Worm (Caenorhabditis elegans) whole organism, L2 larva: ENCODE data around the gene lag-2.

Experiments used
- F13H6.1 ChIP-seq: sonication (generic microtip); optimal IDR thresholded peaks from 2 replicates; lab custom pipeline; 2016; ENCODE audit warnings: missing genetic modification characterization, missing compliant biosample characterization
- R02D3.7 ChIP-seq: fragments of 150-350 bp; optimal IDR thresholded peaks from 2 replicates; lab custom pipeline; 2014; ENCODE audit warnings: missing biosample characterization, missing genetic modification characterization
- Y55F3AM.14 ChIP-seq: fragments of 200-800 bp; sonication (Bioruptor generic); optimal IDR thresholded peaks from 2 replicates; lab custom pipeline; 2018; ENCODE audit warnings: mild to moderate bottlenecking, missing genetic modification characterization, missing compliant biosample characterization
- ZK546.5 ChIP-seq: sonication (generic microtip); optimal IDR thresholded peaks from 2 replicates; lab custom pipeline; 2017; ENCODE audit warnings: missing biosample characterization, missing genetic modification characterization
- alr-1 ChIP-seq: fragments of 150-350 bp; optimal IDR thresholded peaks from 2 replicates; lab custom pipeline; 2014; ENCODE audit warnings: missing biosample characterization, missing genetic modification characterization
- aly-2 ChIP-seq: fragments of 150-350 bp; optimal IDR thresholded peaks from 2 replicates; lab custom pipeline; 2014; ENCODE audit warnings: missing biosample characterization, missing genetic modification characterization
- blmp-1 ChIP-seq: sonication (generic microtip); optimal IDR thresholded peaks from 2 replicates; lab custom pipeline; 2017; ENCODE audit warnings: missing genetic modification characterization, mild to moderate bottlenecking, missing compliant biosample characterization, antibody characterized with exemption, moderate library complexity; ENCODE audit not compliant: insufficient read depth
- ceh-16 ChIP-seq: fragments of 150-350 bp; optimal IDR thresholded peaks from 2 replicates; lab custom pipeline; 2014; ENCODE audit warnings: missing biosample characterization, missing genetic modification characterization
- ceh-82 ChIP-seq: fragments of 150-350 bp; optimal IDR thresholded peaks from 2 replicates; lab custom pipeline; 2014; ENCODE audit warnings: missing biosample characterization, missing genetic modification characterization
- crh-2 ChIP-seq: sonication (generic microtip); optimal IDR thresholded peaks from 2 replicates; lab custom pipeline; 2017; ENCODE audit warnings: missing biosample characterization, missing genetic modification characterization
- elt-1 ChIP-seq: fragments of 150-350 bp; optimal IDR thresholded peaks from 2 replicates; lab custom pipeline; 2014; ENCODE audit warnings: missing biosample characterization, missing genetic modification characterization
- elt-3 ChIP-seq: sonication (generic microtip); optimal IDR thresholded peaks from 2 replicates; lab custom pipeline; 2017; ENCODE audit warnings: missing biosample characterization, missing genetic modification characterization
- gmeb-1 ChIP-seq: fragments of 150-350 bp; optimal IDR thresholded peaks from 2 replicates; lab custom pipeline; 2014; ENCODE audit warnings: missing biosample characterization, missing genetic modification characterization
- lin-11 ChIP-seq: fragments of 150-350 bp; sonication (generic microtip); optimal IDR thresholded peaks from 2 replicates; lab custom pipeline; 2014; ENCODE audit warnings: missing biosample characterization, missing genetic modification characterization, inconsistent platforms, mixed read lengths
- lin-13 ChIP-seq: fragments of 150-350 bp; optimal IDR thresholded peaks from 2 replicates; lab custom pipeline; 2014; ENCODE audit warnings: missing biosample characterization, missing genetic modification reagents, missing genetic modification characterization
- lin-39 ChIP-seq: fragments of 150-350 bp; optimal IDR thresholded peaks from 2 replicates; lab custom pipeline; 2014; ENCODE audit warnings: missing biosample characterization, missing genetic modification reagents, missing genetic modification characterization
- mbf-1 ChIP-seq: sonication (generic microtip); optimal IDR thresholded peaks from 2 replicates; lab custom pipeline; 2017; ENCODE audit warnings: missing biosample characterization, missing genetic modification characterization
- mdl-1 ChIP-seq, 2 experiments: fragments of 150-350 bp in 1 of 2; sonication (generic microtip) in 1 of 2; optimal IDR thresholded peaks; 2 replicates each; lab custom pipeline; 2017; ENCODE audit warnings: missing biosample characterization in 2 of 2, missing genetic modification characterization in 2 of 2
- nhr-10 ChIP-seq: sonication (generic microtip); optimal IDR thresholded peaks from 2 replicates; lab custom pipeline; 2017; ENCODE audit warnings: missing biosample characterization, missing genetic modification characterization
- nhr-11 ChIP-seq: fragments of 150-350 bp; optimal IDR thresholded peaks from 2 replicates; lab custom pipeline; 2014; ENCODE audit warnings: missing biosample characterization, missing genetic modification characterization
- nhr-12 ChIP-seq: fragments of 150-350 bp; optimal IDR thresholded peaks from 2 replicates; lab custom pipeline; 2014; ENCODE audit warnings: missing biosample characterization, missing genetic modification characterization
- nhr-129 ChIP-seq: fragments of 150-350 bp; optimal IDR thresholded peaks from 2 replicates; lab custom pipeline; 2014; ENCODE audit warnings: missing biosample characterization, missing genetic modification characterization
- nhr-21 ChIP-seq: fragments of 150-350 bp; optimal IDR thresholded peaks from 2 replicates; lab custom pipeline; 2014; ENCODE audit warnings: missing biosample characterization, missing genetic modification characterization
- nhr-23 ChIP-seq: fragments of 150-350 bp; optimal IDR thresholded peaks from 2 replicates; lab custom pipeline; 2014; ENCODE audit warnings: missing biosample characterization, missing genetic modification reagents, missing genetic modification characterization
- nhr-237 ChIP-seq: fragments of 150-350 bp; optimal IDR thresholded peaks from 2 replicates; lab custom pipeline; 2014; ENCODE audit warnings: missing biosample characterization, missing genetic modification characterization
- nhr-25 ChIP-seq: fragments of 150-350 bp; sonication (generic microtip); optimal IDR thresholded peaks from 3 replicates; lab custom pipeline; 2014; ENCODE audit warnings: missing biosample characterization, missing genetic modification characterization
- nhr-6 ChIP-seq: fragments of 150-350 bp; optimal IDR thresholded peaks from 2 replicates; lab custom pipeline; 2014; ENCODE audit warnings: missing biosample characterization, missing genetic modification characterization
- nhr-77 ChIP-seq: fragments of 150-350 bp; optimal IDR thresholded peaks from 2 replicates; lab custom pipeline; 2014; ENCODE audit warnings: missing biosample characterization, missing genetic modification characterization
- skn-1 ChIP-seq: sonication (generic microtip); optimal IDR thresholded peaks from 2 replicates; lab custom pipeline; 2017; ENCODE audit warnings: missing biosample characterization, missing genetic modification characterization
- sma-3 ChIP-seq: sonication (generic microtip); optimal IDR thresholded peaks from 2 replicates; lab custom pipeline; 2016; ENCODE audit warnings: missing genetic modification reagents, missing genetic modification characterization, missing compliant biosample characterization
- sma-9 ChIP-seq, 2 experiments: fragments of 150-350 bp in 1 of 2; sonication (generic microtip) in 1 of 2; optimal IDR thresholded peaks; 2 replicates each; lab custom pipeline; 2014 to 2016; ENCODE audit warnings: missing genetic modification characterization in 2 of 2, mild to moderate bottlenecking in 1 of 2, missing biosample characterization in 1 of 2, missing compliant biosample characterization in 1 of 2, missing genetic modification reagents in 1 of 2, moderate library complexity in 1 of 2
- snpc-4 ChIP-seq: fragments of 150-350 bp; optimal IDR thresholded peaks from 2 replicates; lab custom pipeline; 2014; ENCODE audit warnings: missing biosample characterization, missing genetic modification characterization
- unc-39 ChIP-seq: fragments of 150-350 bp; optimal IDR thresholded peaks from 2 replicates; lab custom pipeline; 2014; ENCODE audit warnings: missing biosample characterization, missing genetic modification characterization
- unc-55 ChIP-seq: fragments of 150-350 bp; sonication (generic microtip); optimal IDR thresholded peaks from 3 replicates; lab custom pipeline; 2014; ENCODE audit warnings: missing biosample characterization, missing genetic modification reagents, missing genetic modification characterization
- unc-62 ChIP-seq: fragments of 150-350 bp; optimal IDR thresholded peaks from 2 replicates; lab custom pipeline; 2014; ENCODE audit warnings: missing biosample characterization, missing genetic modification reagents, missing genetic modification characterization
- ztf-1 ChIP-seq: fragments of 200-800 bp; sonication (Bioruptor generic); conservative IDR thresholded peaks from 2 replicates; pipeline ENCODE4 v1.3.6; 2022; ENCODE audit warnings: missing genetic modification characterization, missing compliant biosample characterization
- ztf-4 ChIP-seq: fragments of 150-350 bp; optimal IDR thresholded peaks from 2 replicates; lab custom pipeline; 2014; ENCODE audit warnings: missing biosample characterization, missing genetic modification characterization

lag-2 gene

DNA sequence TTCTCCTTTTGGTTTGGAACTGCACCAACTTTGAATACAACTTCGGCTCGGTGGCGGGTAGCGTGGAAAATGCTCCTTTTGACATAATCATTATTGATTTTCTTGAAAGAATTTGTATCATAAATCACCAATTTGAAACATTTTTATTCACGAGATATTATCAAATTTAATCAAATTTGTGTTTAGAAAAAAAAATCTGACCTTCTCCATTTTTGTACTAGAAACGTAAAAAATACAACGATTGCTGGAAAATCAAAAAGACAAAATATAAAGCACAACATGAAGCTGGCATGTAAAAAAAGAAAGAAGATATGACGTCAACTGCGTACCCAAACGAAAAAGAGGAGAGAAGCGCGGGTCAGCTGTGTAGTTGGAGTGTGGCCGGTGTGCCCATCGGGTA, 12.2 kb downstream of the lag-2 start, which contains the start of gene K08D9.4:
Gene K08D9.4 (minus strand): TSS at position 101 of the 400 bp plus-strand sequence.
- TF ChIP-seq F13H6.1 (tag; lab: Kevin White, UChicago): no peak
- no peak for TF ChIP-seq unc-62 (GFP tag; lab: Kevin White, UChicago)
- TF ChIP-seq snpc-4 (tag; lab: Kevin White, UChicago): no peak
- TF ChIP-seq nhr-77 (tag; lab: Kevin White, UChicago): no peak
- no peak for TF ChIP-seq nhr-21
- TF ChIP-seq gmeb-1 (tag; lab: Kevin White, UChicago): no peak
- TF ChIP-seq, all 48 proteins: peak for 0

DNA sequence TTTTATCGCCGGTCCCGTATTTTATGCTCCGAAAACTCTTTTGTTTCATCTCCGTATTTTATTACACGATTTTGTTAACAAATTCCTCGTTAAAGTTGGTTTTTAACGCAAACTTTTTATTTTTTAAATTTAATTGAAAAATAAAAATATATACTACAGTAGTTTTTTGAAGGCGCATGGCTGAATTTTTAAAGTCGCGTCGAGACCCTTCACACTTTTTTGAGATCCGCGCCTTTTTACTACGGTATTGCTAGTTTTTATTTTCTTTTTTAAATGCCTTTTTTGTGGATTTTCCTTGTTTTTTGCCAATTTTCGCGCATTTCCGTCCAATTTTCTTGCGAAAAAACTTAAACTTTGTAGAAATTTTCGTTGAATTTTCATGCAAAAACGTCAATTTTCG, 16.3 kb downstream of the lag-2 start:
- TF ChIP-seq elt-3 (tag; lab: Kevin White, UChicago) (no peak), nhr-12 (tag; lab: Kevin White, UChicago) (no peak), mbf-1 (tag; lab: Kevin White, UChicago) (no peak), elt-1 (no peak), lin-11 (tag; lab: Kevin White, UChicago) (no peak), unc-55 (GFP tag; lab: Kevin White, UChicago) (no peak), nhr-237 (no peak), sma-3 (no peak), ceh-82 (tag; lab: Kevin White, UChicago) (no peak), gmeb-1 (tag; lab: Kevin White, UChicago) (no peak), mdl-1 (tag; optimal IDR thresholded peaks at IDR 0.05; lab: Kevin White, UChicago) (no peak), nhr-129 (tag; lab: Kevin White, UChicago) (no peak), sma-9 (GFP tag; optimal IDR thresholded peaks at IDR 0.05; lab: Kevin White, UChicago) (no peak), sma-9 (tag; optimal IDR thresholded peaks at IDR 0.05; lab: Kevin White, UChicago) (no peak), Y55F3AM.14 (no peak), skn-1 (no peak), ztf-4 (tag; lab: Kevin White, UChicago) (no peak), nhr-6 (tag; lab: Kevin White, UChicago) (no peak), aly-2 (tag; lab: Kevin White, UChicago) (no peak), crh-2 (tag; lab: Kevin White, UChicago) (no peak), nhr-25 (no peak)

DNA sequence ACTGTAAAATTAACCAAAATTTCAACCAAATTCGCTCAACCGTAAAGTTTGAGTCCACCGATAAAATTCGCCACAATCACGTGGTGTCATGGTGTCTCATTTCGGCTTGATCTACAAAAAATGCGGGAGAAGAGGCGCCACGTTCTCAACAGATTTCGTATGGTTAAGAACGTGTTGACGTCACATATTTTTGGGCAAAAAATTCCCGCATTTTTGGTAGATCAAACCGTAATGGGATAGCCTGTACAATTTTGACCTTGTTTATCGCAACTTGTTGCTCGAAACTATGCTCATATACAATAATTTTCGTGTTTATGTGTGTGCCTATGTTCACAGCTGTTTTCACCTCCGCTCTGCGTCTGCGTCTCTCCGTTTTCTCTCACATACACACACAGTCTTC, 20.8 kb downstream of the lag-2 start:
- TF ChIP-seq unc-55 (GFP tag; lab: Kevin White, UChicago) (peak; percentile 8), ztf-1 (no peak)

DNA sequence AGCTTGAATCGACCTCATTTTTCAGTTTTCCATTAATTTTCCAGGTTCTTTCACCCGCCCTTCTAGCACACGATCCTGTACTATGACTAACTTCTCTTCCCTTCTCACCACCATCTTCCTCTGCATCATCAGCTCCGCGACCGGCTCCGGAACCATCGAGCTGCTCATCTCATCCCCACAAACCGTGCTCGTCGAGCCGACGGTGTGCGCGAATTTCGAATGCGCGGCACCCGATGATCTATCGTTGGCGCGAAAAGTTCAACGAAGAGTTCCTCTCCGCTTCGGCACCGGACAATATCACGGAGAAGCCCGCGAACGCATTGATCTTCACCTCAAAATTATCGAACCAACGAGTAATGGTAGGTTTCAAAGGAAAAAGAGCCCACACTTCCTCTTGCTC, 22.0 kb downstream of the lag-2 start, which contains the start of gene apx-1:
Gene apx-1 (plus strand): TSS at position 50 of the 400 bp plus-strand sequence.
- TF ChIP-seq nhr-25: no peak
- no peak for TF ChIP-seq blmp-1 (tag; lab: Kevin White, UChicago)
- no peak for TF ChIP-seq sma-3
- no peak for TF ChIP-seq sma-9 (GFP tag; optimal IDR thresholded peaks at IDR 0.05; lab: Kevin White, UChicago)
- TF ChIP-seq sma-9 (tag; optimal IDR thresholded peaks at IDR 0.05; lab: Kevin White, UChicago): no peak
- TF ChIP-seq lin-13: no peak
- TF ChIP-seq alr-1 (tag; lab: Kevin White, UChicago): no peak

DNA sequence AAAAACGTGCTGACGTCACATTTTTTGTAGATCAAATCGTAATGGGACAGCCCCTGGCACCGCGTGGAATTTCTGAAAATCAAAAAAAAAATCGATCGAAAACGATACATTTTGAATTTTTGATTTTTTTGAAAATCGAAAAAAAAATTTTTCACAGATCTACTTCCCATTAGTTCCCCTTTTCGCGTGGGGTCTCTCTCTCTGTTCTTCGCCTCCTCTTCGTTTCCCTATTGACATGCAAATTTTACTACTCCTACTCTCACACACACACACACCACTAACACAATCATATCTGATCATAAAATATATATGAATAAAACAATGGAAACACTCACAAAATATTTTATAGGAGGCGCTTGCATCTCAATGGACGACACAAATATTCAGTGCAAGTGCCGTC, 30.5 kb downstream of the lag-2 start:
- TF ChIP-seq crh-2 (tag; lab: Kevin White, UChicago): no peak
- no peak for TF ChIP-seq Y55F3AM.14
- no peak for TF ChIP-seq nhr-10
- no peak for TF ChIP-seq skn-1
- TF ChIP-seq ceh-16 (tag; lab: Kevin White, UChicago): no peak
- no peak for TF ChIP-seq mbf-1 (tag; lab: Kevin White, UChicago)
- TF ChIP-seq unc-55 (GFP tag; lab: Kevin White, UChicago): no peak
- no peak for TF ChIP-seq sma-3
- no peak for TF ChIP-seq unc-62 (GFP tag; lab: Kevin White, UChicago)

DNA sequence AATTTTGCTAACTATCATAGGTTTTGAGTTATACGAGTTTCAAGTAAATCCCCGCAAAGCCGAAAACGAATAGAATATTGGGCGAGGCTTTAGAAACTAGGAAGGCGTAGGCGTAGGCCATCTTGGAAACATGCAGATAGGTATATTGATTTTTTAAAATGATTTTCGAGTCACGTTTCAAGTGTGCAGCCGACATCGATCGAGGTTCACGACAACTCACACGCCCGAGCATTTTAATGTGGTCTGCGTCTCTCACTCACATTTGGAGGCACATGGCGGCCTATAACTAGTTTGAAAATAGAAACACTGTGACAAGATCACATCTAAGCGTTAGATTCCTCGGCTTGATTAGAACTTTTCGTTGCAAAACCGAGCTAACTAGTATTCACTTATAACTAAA, 39.2 kb downstream of the lag-2 start, which contains the start of gene K08D9.2:
Gene K08D9.2 (plus strand): TSS at position 301 of the 400 bp plus-strand sequence.
- TF ChIP-seq nhr-6 (tag; lab: Kevin White, UChicago): no peak
- no peak for TF ChIP-seq elt-1
- no peak for TF ChIP-seq ceh-16 (tag; lab: Kevin White, UChicago)
- no peak for TF ChIP-seq nhr-25
- TF ChIP-seq nhr-11 (tag; lab: Kevin White, UChicago): no peak
- no peak for TF ChIP-seq ZK546.5 (tag; lab: Kevin White, UChicago)
- TF ChIP-seq sma-3: no peak
- TF ChIP-seq mbf-1 (tag; lab: Kevin White, UChicago): no peak
- no peak for TF ChIP-seq lin-39 (tag; lab: Kevin White, UChicago)
- TF ChIP-seq unc-39 (tag; lab: Kevin White, UChicago): no peak
- TF ChIP-seq Y55F3AM.14: no peak
- TF ChIP-seq nhr-21: no peak
- TF ChIP-seq R02D3.7 (tag; lab: Kevin White, UChicago): no peak
- TF ChIP-seq nhr-10: no peak
- TF ChIP-seq nhr-23: no peak
- TF ChIP-seq unc-55 (GFP tag; lab: Kevin White, UChicago): no peak
- no peak for TF ChIP-seq crh-2 (tag; lab: Kevin White, UChicago)
- no peak for TF ChIP-seq lin-13
- TF ChIP-seq mdl-1 (tag; optimal IDR thresholded peaks at IDR 0.05; lab: Kevin White, UChicago): no peak
